Fruit fly (Drosophila melanogaster): ENCODE results near the gene CG5390.

dm6 chr2L:10255725-10256158 lies 50.7 kb downstream of the CG5390 start, which contains the start of gene CG5676:
- TF ChIP-seq CG8159 (tag; optimal IDR thresholded peaks at IDR 0.05) (no peak), CG4496 (GFP tag; IDR thresholded peaks at IDR 0.05) (no peak), CG32121 (GFP tag; IDR thresholded peaks at IDR 0.05) (no peak), Snoo (tag; optimal IDR thresholded peaks at IDR 0.05) (no peak), Pif1B (GFP tag; optimal IDR thresholded peaks at IDR 0.05) (no peak), CG10348 (GFP tag; IDR thresholded peaks at IDR 0.05) (no peak), CG12605 (GFP tag; IDR thresholded peaks at IDR 0.05) (no peak), CG34367 (tag; optimal IDR thresholded peaks at IDR 0.05) (no peak), CG15710 (tag; optimal IDR thresholded peaks at IDR 0.05) (no peak)
